Worm (Caenorhabditis elegans): ENCODE results near the gene sri-6.

The sri-6 gene

DNA sequence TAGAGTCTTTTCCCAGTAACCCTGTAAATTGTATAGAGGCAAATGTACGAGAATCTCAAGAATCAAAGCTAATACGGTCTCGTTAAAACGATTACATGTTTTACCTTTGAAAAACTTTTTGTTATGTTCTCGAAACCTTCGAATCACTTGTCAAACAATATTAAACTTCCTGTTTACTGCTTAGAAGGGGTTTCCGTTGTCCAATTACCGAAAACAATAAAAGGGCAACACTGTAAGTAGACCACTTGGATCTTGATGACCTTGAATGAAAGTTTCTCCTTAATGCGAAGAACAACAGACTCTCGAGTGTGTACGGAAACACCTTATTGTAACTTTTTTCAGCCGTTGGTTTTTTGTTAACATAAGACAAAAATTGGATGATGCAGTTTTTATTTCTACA, 15.1 kb downstream of the sri-6 start:
- TF ChIP-seq lsy-2 (tag; optimal IDR thresholded peaks at IDR 0.05): peak in 1 of 2 experiments; percentile 48
- TF ChIP-seq unc-62 (GFP tag; optimal IDR thresholded peaks at IDR 0.05 in 1 of 2): peak in 1 of 2 experiments; percentile 83
- TF ChIP-seq unc-62 (tag; optimal IDR thresholded peaks at IDR 0.05): peak; percentile 24
- peak; percentile 68 for TF ChIP-seq ama-1 (optimal IDR thresholded peaks at IDR 0.05)
- TF ChIP-seq nhr-25 (tag; optimal IDR thresholded peaks at IDR 0.05; ENCODE audit: borderline replicate concordance, insufficient read depth): no peak
- TF ChIP-seq mdt-29 (GFP tag; IDR thresholded peaks at IDR 0.05): no peak
- TF ChIP-seq mxl-3 (GFP tag; optimal IDR thresholded peaks at IDR 0.05): no peak
- no peak for TF ChIP-seq hlh-11 (tag; optimal IDR thresholded peaks at IDR 0.05)
- TF ChIP-seq dve-1 (tag; optimal IDR thresholded peaks at IDR 0.05; ENCODE audit: insufficient read depth): peak; percentile 4
- TF ChIP-seq nhr-6 (tag; optimal IDR thresholded peaks at IDR 0.05): peak; percentile 72
- no peak for TF ChIP-seq nhr-76 (tag; optimal IDR thresholded peaks at IDR 0.05)
- no peak for TF ChIP-seq madf-9 (GFP tag; conservative IDR thresholded peaks at IDR 0.05)
- TF ChIP-seq mep-1 (tag; optimal IDR thresholded peaks at IDR 0.05): peak; percentile 10
- TF ChIP-seq sdz-12 (GFP tag; optimal IDR thresholded peaks at IDR 0.05): no peak

DNA sequence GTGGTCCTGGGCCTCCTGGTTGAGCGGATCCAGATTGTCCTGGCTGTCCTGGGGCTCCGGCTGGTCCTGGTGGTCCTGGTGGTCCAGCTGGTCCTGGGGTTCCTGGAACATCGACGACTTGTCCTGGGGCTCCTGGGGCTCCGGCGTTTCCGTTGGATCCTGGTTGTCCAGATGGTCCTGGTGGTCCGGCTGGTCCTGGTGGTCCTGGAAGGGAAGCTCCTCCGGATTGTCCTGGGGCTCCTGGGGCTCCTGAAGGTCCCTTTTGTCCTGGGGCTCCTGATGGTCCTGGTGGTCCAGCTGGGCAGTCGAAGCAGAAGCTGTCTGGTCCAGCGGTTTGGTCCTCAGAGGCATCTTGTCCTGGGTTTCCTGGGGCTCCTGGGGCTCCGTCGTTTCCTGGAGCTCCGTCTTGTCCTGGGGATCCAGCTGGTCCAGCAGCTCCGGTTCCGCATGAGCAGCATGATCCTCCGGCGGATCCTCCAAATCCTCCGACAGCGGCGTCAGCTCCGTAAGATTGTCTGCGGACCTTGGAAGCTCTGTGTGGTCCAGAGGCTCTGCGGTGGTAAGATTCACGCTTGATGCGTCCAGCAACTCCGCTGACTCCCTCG, 15.8 kb downstream of the sri-6 start:
- peak; percentile 98 for TF ChIP-seq set-16 (GFP tag; IDR thresholded peaks at IDR 0.05)
- TF ChIP-seq madf-5 (GFP tag; IDR thresholded peaks at IDR 0.05): peak in 1 of 2 experiments; percentile 55; a peak in 2 of 4 replicates

DNA sequence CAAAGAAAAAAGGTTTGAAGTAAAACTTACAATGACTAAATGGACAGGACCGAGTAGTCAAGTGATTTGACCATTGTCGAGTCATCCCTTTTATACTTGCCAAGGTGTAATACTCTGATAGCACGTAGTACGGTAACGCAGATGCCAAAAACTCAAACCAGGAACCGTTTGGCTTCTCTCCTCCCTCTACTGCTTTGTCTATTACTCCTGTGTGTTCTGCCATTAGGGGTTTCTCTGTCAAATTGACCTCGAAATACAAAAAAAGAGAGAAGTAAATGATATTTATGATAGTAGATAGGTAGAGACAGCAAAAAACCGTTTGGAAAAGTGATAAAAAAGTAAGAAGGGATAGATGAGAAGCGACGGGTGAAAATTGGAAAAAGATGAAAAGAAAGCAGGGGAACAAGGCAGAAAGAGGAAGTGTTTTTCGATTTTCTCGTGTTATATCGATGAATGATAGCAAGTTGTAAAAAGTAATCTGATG, 16.7 kb downstream of the sri-6 start, which contains the start of the genes col-159 and col-160:
Gene col-159, minus strand, starts transcription at position 51 of the 484 bp plus-strand sequence.
Gene col-160, minus strand, starts transcription at position 63 of the 484 bp plus-strand sequence.
- TF ChIP-seq mep-1 (tag; optimal IDR thresholded peaks at IDR 0.05): no peak
- TF ChIP-seq nhr-237 (tag; optimal IDR thresholded peaks at IDR 0.05): no peak
- TF ChIP-seq lin-29 (GFP tag; IDR thresholded peaks at IDR 0.05): no peak
- no peak for TF ChIP-seq hlh-11 (tag; optimal IDR thresholded peaks at IDR 0.05)
- TF ChIP-seq ces-1 (GFP tag; optimal IDR thresholded peaks at IDR 0.05): no peak
- no peak for TF ChIP-seq daf-8 (GFP tag; IDR thresholded peaks at IDR 0.05)
- no peak for TF ChIP-seq lin-15B (tag; optimal IDR thresholded peaks at IDR 0.05)
- no peak for TF ChIP-seq nhr-42 (GFP tag; IDR thresholded peaks at IDR 0.05)
- no peak for TF ChIP-seq aly-2 (tag; optimal IDR thresholded peaks at IDR 0.05)
- TF ChIP-seq ZK337.2 (GFP tag; IDR thresholded peaks at IDR 0.05): no peak
- TF ChIP-seq mdt-29 (GFP tag; IDR thresholded peaks at IDR 0.05): no peak
- TF ChIP-seq zfp-3 (GFP tag; conservative IDR thresholded peaks at IDR 0.05): no peak
- TF ChIP-seq mxl-3 (GFP tag; optimal IDR thresholded peaks at IDR 0.05): no peak
- TF ChIP-seq nhr-25 (tag; optimal IDR thresholded peaks at IDR 0.05; ENCODE audit: borderline replicate concordance, insufficient read depth): peak; percentile 59
- TF ChIP-seq nhr-111 (GFP tag; optimal IDR thresholded peaks at IDR 0.05): no peak
- peak; percentile 79 for TF ChIP-seq cey-2 (tag; optimal IDR thresholded peaks at IDR 0.05; ENCODE audit: borderline replicate concordance, insufficient read depth)
- TF ChIP-seq nhr-77 (tag; optimal IDR thresholded peaks at IDR 0.05): peak; percentile 40
- TF ChIP-seq jun-1 (tag; optimal IDR thresholded peaks at IDR 0.05): no peak
- TF ChIP-seq unc-130 (GFP tag; optimal IDR thresholded peaks at IDR 0.05): no peak
- TF ChIP-seq fos-1 (tag; optimal IDR thresholded peaks at IDR 0.05): no peak
- TF ChIP-seq nhr-6 (tag; optimal IDR thresholded peaks at IDR 0.05): no peak
- no peak for TF ChIP-seq D1046.2 (GFP tag; IDR thresholded peaks at IDR 0.05)
- no peak for TF ChIP-seq unc-39 (tag; optimal IDR thresholded peaks at IDR 0.05)
- TF ChIP-seq Y75B8A.6 (GFP tag; IDR thresholded peaks at IDR 0.05): no peak
- no peak for TF ChIP-seq hmg-1.1 (GFP tag; IDR thresholded peaks at IDR 0.05)
- no peak for TF ChIP-seq mxl-2 (GFP tag; conservative IDR thresholded peaks at IDR 0.05)
- no peak for TF ChIP-seq dmd-8 (GFP tag; IDR thresholded peaks at IDR 0.05)
- peak; percentile 56 for TF ChIP-seq nhr-28 (tag; optimal IDR thresholded peaks at IDR 0.05)
- TF ChIP-seq rbr-2 (tag; optimal IDR thresholded peaks at IDR 0.05): no peak
- no peak for TF ChIP-seq Y48G9A.11 (GFP tag; IDR thresholded peaks at IDR 0.05)
- no peak for TF ChIP-seq ctbp-1 (GFP tag; IDR thresholded peaks at IDR 0.05)
- TF ChIP-seq snpc-1.2 (GFP tag; IDR thresholded peaks at IDR 0.05): no peak
- no peak for TF ChIP-seq spr-1 (tag; optimal IDR thresholded peaks at IDR 0.05)
- TF ChIP-seq mes-2 (tag; optimal IDR thresholded peaks at IDR 0.05; ENCODE audit: poor library complexity, severe bottlenecking): no peak
- no peak for TF ChIP-seq ama-1 (optimal IDR thresholded peaks at IDR 0.05)
- peak; percentile 12 for TF ChIP-seq nhr-48 (tag; optimal IDR thresholded peaks at IDR 0.05)
- no peak for TF ChIP-seq ztf-7 (tag; optimal IDR thresholded peaks at IDR 0.05)
